Fruit fly (Drosophila melanogaster): ENCODE measurements around the gene CG6664.

CG6664 gene

dm6 chr3L:16989169-16989568 is 26.8 kb downstream of the CG6664 start (continued):
- no peak for TF ChIP-seq slou (GFP tag; optimal IDR thresholded peaks at IDR 0.05)
- no peak for TF ChIP-seq CG10462 (GFP tag; optimal IDR thresholded peaks at IDR 0.05)
- TF ChIP-seq CG1792 (GFP tag; optimal IDR thresholded peaks at IDR 0.05): no peak
- TF ChIP-seq Dp (GFP tag; optimal IDR thresholded peaks at IDR 0.05): no peak
- TF ChIP-seq bsh (GFP tag; optimal IDR thresholded peaks at IDR 0.05): peak; percentile 37 to 53
- TF ChIP-seq CG15011 (GFP tag; optimal IDR thresholded peaks at IDR 0.05): no peak
- TF ChIP-seq gsb-n (tag; optimal IDR thresholded peaks at IDR 0.05): no peak
- TF ChIP-seq CG2875 (GFP tag; optimal IDR thresholded peaks at IDR 0.05): no peak
- TF ChIP-seq CG17568 (GFP tag; optimal IDR thresholded peaks at IDR 0.05): no peak
- TF ChIP-seq zf30C (GFP tag; optimal IDR thresholded peaks at IDR 0.05): no peak
- peak; percentile 43 for TF ChIP-seq Med (GFP tag)
- no peak for TF ChIP-seq Ets65A (GFP tag)
- no peak for TF ChIP-seq CkIIα-i1 (GFP tag; IDR thresholded peaks at IDR 0.05)
- TF ChIP-seq pho (GFP tag; optimal IDR thresholded peaks at IDR 0.05): no peak
- no peak for TF ChIP-seq kni (GFP tag; optimal IDR thresholded peaks at IDR 0.05)
- peak; percentile 59 for TF ChIP-seq nom (GFP tag; optimal IDR thresholded peaks at IDR 0.05)
- peak; percentile 27 for TF ChIP-seq Blimp-1 (GFP tag; optimal IDR thresholded peaks at IDR 0.05)
- no peak for TF ChIP-seq CG11456 (GFP tag; IDR thresholded peaks at IDR 0.05)
- TF ChIP-seq CG1647 (GFP tag; optimal IDR thresholded peaks at IDR 0.05): no peak
- TF ChIP-seq CG7745 (tag; optimal IDR thresholded peaks at IDR 0.05): no peak
- TF ChIP-seq zfh1 (GFP tag; IDR thresholded peaks at IDR 0.05): no peak
- TF ChIP-seq CG13624 (GFP tag; optimal IDR thresholded peaks at IDR 0.05): no peak
- peak; percentile 45; the same call in 1 of the 2 replicates for TF ChIP-seq slbo (GFP tag; IDR thresholded peaks at IDR 0.05)
- TF ChIP-seq Rfx (GFP tag; IDR thresholded peaks at IDR 0.05): peak; percentile 40
- TF ChIP-seq Atf-2 (GFP tag; optimal IDR thresholded peaks at IDR 0.05): no peak
- no peak for TF ChIP-seq CG7987 (GFP tag; optimal IDR thresholded peaks at IDR 0.05)
- TF ChIP-seq vfl (GFP tag; optimal IDR thresholded peaks at IDR 0.05): no peak
- no peak for TF ChIP-seq Hmr (GFP tag; optimal IDR thresholded peaks at IDR 0.05)
- no peak for TF ChIP-seq fd102C (GFP tag; optimal IDR thresholded peaks at IDR 0.05)
- no peak for TF ChIP-seq D19B (GFP tag; optimal IDR thresholded peaks at IDR 0.05)
- TF ChIP-seq Nf-YB (GFP tag; optimal IDR thresholded peaks at IDR 0.05): no peak
- no peak for TF ChIP-seq NK7.1 (GFP tag; optimal IDR thresholded peaks at IDR 0.05)
- no peak for TF ChIP-seq CG7556 (GFP tag; optimal IDR thresholded peaks at IDR 0.05)
- no peak for TF ChIP-seq ERR (GFP tag; optimal IDR thresholded peaks at IDR 0.05)
- peak; percentile 36; the same call in 1 of the 2 replicates for TF ChIP-seq CG14014 (GFP tag; IDR thresholded peaks at IDR 0.05)
- no peak for TF ChIP-seq Usf (GFP tag; optimal IDR thresholded peaks at IDR 0.05)
- TF ChIP-seq HmgD (GFP tag; optimal IDR thresholded peaks at IDR 0.05): no peak
- no peak for TF ChIP-seq Sin3A (optimal IDR thresholded peaks at IDR 0.05)
- TF ChIP-seq sr (GFP tag; IDR thresholded peaks at IDR 0.05): no peak
- TF ChIP-seq Drgx (GFP tag; IDR thresholded peaks at IDR 0.05): peak; percentile 77
- no peak for TF ChIP-seq CG10959 (GFP tag; IDR thresholded peaks at IDR 0.05)
- TF ChIP-seq CG12299 (tag; optimal IDR thresholded peaks at IDR 0.05): no peak
- TF ChIP-seq btn (GFP tag; optimal IDR thresholded peaks at IDR 0.05): no peak
- no peak for TF ChIP-seq gcm2 (GFP tag; optimal IDR thresholded peaks at IDR 0.05)
- no peak for TF ChIP-seq h (optimal IDR thresholded peaks at IDR 0.05)
- TF ChIP-seq disco-r (GFP tag; optimal IDR thresholded peaks at IDR 0.05): no peak
- no peak for TF ChIP-seq CG9609 (GFP tag; optimal IDR thresholded peaks at IDR 0.05)
- no peak for TF ChIP-seq CG11560 (tag; IDR thresholded peaks at IDR 0.05)
- TF ChIP-seq CG15479 (GFP tag; optimal IDR thresholded peaks at IDR 0.05): no peak
- TF ChIP-seq ab (GFP tag; optimal IDR thresholded peaks at IDR 0.05): no peak
- TF ChIP-seq fu2 (GFP tag; optimal IDR thresholded peaks at IDR 0.05): no peak
- no peak for TF ChIP-seq inv (GFP tag; IDR thresholded peaks at IDR 0.05; ENCODE audit: partially characterized antibody)
- TF ChIP-seq knrl (GFP tag; IDR thresholded peaks at IDR 0.05; ENCODE audit: partially characterized antibody): no peak
